Worm (Caenorhabditis elegans): ENCODE results near the gene C49C8.3.

DNA sequence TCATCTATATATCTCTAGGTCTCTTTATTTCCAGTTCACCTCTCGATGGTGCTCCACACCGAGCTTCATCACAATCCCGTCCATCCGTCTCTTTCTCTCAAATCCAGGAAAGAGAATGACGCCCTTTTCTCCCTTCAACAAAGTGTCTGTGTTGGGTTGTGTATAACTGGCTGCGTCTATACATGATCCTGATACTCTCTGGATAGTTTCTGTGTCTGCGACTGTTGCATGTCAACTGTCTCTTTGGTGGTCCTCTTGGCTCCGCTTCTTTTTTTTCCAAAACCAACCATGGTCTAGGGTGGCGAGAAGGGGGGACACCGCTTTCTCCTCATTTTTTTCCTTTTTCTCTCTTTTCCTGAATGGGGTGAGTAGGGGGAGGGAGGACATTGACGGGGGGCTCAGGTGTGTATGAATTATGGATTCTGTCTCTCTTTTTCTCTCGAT, 14.9 kb upstream of the C49C8.3 start:
- TF ChIP-seq egl-5 (tag; optimal IDR thresholded peaks at IDR 0.05) = no peak
- peak; percentile 34 for TF ChIP-seq fkh-10 (GFP tag; optimal IDR thresholded peaks at IDR 0.05)
- TF ChIP-seq ama-1 (optimal IDR thresholded peaks at IDR 0.05) = no peak
- TF ChIP-seq egl-27 (tag; optimal IDR thresholded peaks at IDR 0.05) = no peak
- TF ChIP-seq sea-2 (GFP tag; optimal IDR thresholded peaks at IDR 0.05) = no peak
- no peak for TF ChIP-seq pqm-1 (tag; optimal IDR thresholded peaks at IDR 0.05)
- TF ChIP-seq ZK546.5 (tag; optimal IDR thresholded peaks at IDR 0.05) = no peak
- TF ChIP-seq skn-1 (tag; optimal IDR thresholded peaks at IDR 0.05) = no peak
- peak; percentile 75 for TF ChIP-seq nfya-1 (tag; optimal IDR thresholded peaks at IDR 0.05; ENCODE audit: insufficient read depth)
- TF ChIP-seq ztf-11 (tag; optimal IDR thresholded peaks at IDR 0.05) = no peak
- TF ChIP-seq unc-62 (GFP tag; optimal IDR thresholded peaks at IDR 0.05) = no peak
- peak; percentile 25 for TF ChIP-seq lin-15B (tag; optimal IDR thresholded peaks at IDR 0.05)
- no peak for TF ChIP-seq pha-4 (tag; optimal IDR thresholded peaks at IDR 0.05)
